Worm (Caenorhabditis elegans) whole organism, young adult: ENCODE measurements around the gene T26H5.9.

Experiments used
- B0019.2 ChIP-seq: fragments of 200-800 bp; sonication (Bioruptor generic); conservative IDR thresholded peaks from 2 replicates; pipeline ENCODE4 v1.3.6; 2022; ENCODE audit warnings: missing genetic modification reagents, missing genetic modification characterization, missing compliant biosample characterization
- F33H1.4 ChIP-seq: fragments of 200-800 bp; sonication (Bioruptor generic); IDR thresholded peaks from 2 replicates; pipeline ENCODE4 v1.3.6; 2022; ENCODE audit warnings: missing genetic modification reagents, missing genetic modification characterization, missing compliant biosample characterization
- F39B2.1 ChIP-seq: fragments of 200-800 bp; sonication (Bioruptor generic); IDR thresholded peaks from 2 replicates; pipeline ENCODE4 v1.3.6; 2022; ENCODE audit warnings: missing genetic modification reagents, missing genetic modification characterization, missing compliant biosample characterization
- Y53G8AR.9 ChIP-seq: fragments of 200-800 bp; sonication (Bioruptor generic); conservative IDR thresholded peaks from 2 replicates; pipeline ENCODE4 v1.3.6; 2022; ENCODE audit warnings: missing genetic modification reagents, missing genetic modification characterization, missing compliant biosample characterization
- Y79H2A.3 ChIP-seq: fragments of 200-800 bp; sonication (Bioruptor generic); conservative IDR thresholded peaks from 2 replicates; pipeline ENCODE4 v1.3.6; 2022; ENCODE audit warnings: missing genetic modification reagents, missing genetic modification characterization, missing compliant biosample characterization
- akir-1 ChIP-seq: fragments of 200-800 bp; sonication (Bioruptor generic); optimal IDR thresholded peaks from 2 replicates; lab custom pipeline; 2018; ENCODE audit warnings: mild to moderate bottlenecking, missing genetic modification characterization, moderate library complexity, missing compliant biosample characterization
- ama-1 ChIP-seq, 3 experiments: fragments of 150-350 bp in 1 of 3; sonication (generic microtip) in 2 of 3; optimal IDR thresholded peaks; 2 replicates each; lab custom pipeline; 2014 to 2018; ENCODE audit warnings: missing biosample characterization in 2 of 3, missing genetic modification characterization in 2 of 3, missing genetic modification reagents in 2 of 3
- aptf-2 ChIP-seq: fragments of 200-800 bp; sonication (Bioruptor generic); conservative IDR thresholded peaks from 2 replicates; pipeline ENCODE4 v1.3.6; 2022; ENCODE audit warnings: missing genetic modification reagents, missing genetic modification characterization, missing compliant biosample characterization
- aptf-3 ChIP-seq: fragments of 200-800 bp; sonication (Bioruptor generic); IDR thresholded peaks from 2 replicates; pipeline ENCODE4 v1.3.6; 2022; ENCODE audit warnings: missing genetic modification characterization, missing compliant biosample characterization
- bed-2 ChIP-seq: fragments of 200-800 bp; sonication (Bioruptor generic); IDR thresholded peaks from 2 replicates; pipeline ENCODE4 v1.3.6; 2022; ENCODE audit warnings: missing genetic modification reagents, missing genetic modification characterization, missing compliant biosample characterization
- cebp-1 ChIP-seq, 2 experiments: fragments of 200-800 bp in 1 of 2; sonication (Bioruptor generic) in 1 of 2; sonication (generic microtip) in 1 of 2; IDR thresholded peaks in 1 of 2; optimal IDR thresholded peaks in 1 of 2; 2 replicates each; pipeline versions ENCODE4 v1.3.6 to Lab custom; 2017 to 2022; ENCODE audit warnings: missing compliant biosample characterization in 2 of 2, missing genetic modification characterization in 2 of 2, mild to moderate bottlenecking in 1 of 2, missing genetic modification reagents in 1 of 2, moderate library complexity in 1 of 2
- ceh-100 ChIP-seq: fragments of 200-800 bp; sonication (Bioruptor generic); IDR thresholded peaks from 2 replicates; pipeline ENCODE4 v1.3.6; 2022; ENCODE audit warnings: missing genetic modification reagents, missing genetic modification characterization, missing compliant biosample characterization
- ceh-27 ChIP-seq: fragments of 200-800 bp; sonication (Bioruptor generic); optimal IDR thresholded peaks from 2 replicates; lab custom pipeline; 2018; ENCODE audit warnings: mild to moderate bottlenecking, missing genetic modification characterization, moderate library complexity, missing compliant biosample characterization
- ceh-40 ChIP-seq: fragments of 200-800 bp; sonication (Bioruptor generic); IDR thresholded peaks from 2 replicates; pipeline ENCODE4 v1.3.6; 2022; ENCODE audit warnings: missing genetic modification characterization, missing compliant biosample characterization
- chd-7 ChIP-seq: sonication (generic microtip); optimal IDR thresholded peaks from 2 replicates; lab custom pipeline; 2016; ENCODE audit warnings: mild to moderate bottlenecking, missing genetic modification characterization, moderate library complexity, missing compliant biosample characterization
- dox-1 ChIP-seq: fragments of 200-800 bp; sonication (Bioruptor generic); IDR thresholded peaks from 2 replicates; pipeline ENCODE4 v1.3.6; 2022; ENCODE audit warnings: missing genetic modification reagents, missing genetic modification characterization, missing compliant biosample characterization
- egl-18 ChIP-seq: fragments of 200-800 bp; sonication (Bioruptor generic); IDR thresholded peaks from 2 replicates; pipeline ENCODE4 v1.3.6; 2022; ENCODE audit warnings: missing genetic modification reagents, missing genetic modification characterization, missing compliant biosample characterization
- ekl-4 ChIP-seq: fragments of 200-800 bp; sonication (Bioruptor generic); IDR thresholded peaks from 2 replicates; pipeline ENCODE4 v1.3.6; 2022; ENCODE audit warnings: missing genetic modification reagents, missing genetic modification characterization, missing compliant biosample characterization
- fkh-3 ChIP-seq: sonication (generic microtip); optimal IDR thresholded peaks from 2 replicates; lab custom pipeline; 2016; ENCODE audit warnings: mild to moderate bottlenecking, missing genetic modification characterization, missing compliant biosample characterization
- hmg-1.2 ChIP-seq: fragments of 200-800 bp; sonication (Bioruptor generic); IDR thresholded peaks from 2 replicates; pipeline ENCODE4 v1.3.6; 2022; ENCODE audit warnings: missing genetic modification reagents, missing genetic modification characterization, missing compliant biosample characterization
- hrde-1 ChIP-seq: sonication (generic microtip); optimal IDR thresholded peaks from 2 replicates; lab custom pipeline; 2016; ENCODE audit warnings: missing genetic modification characterization, mild to moderate bottlenecking, missing compliant biosample characterization, moderate library complexity, missing genotype, missing genetic modification reagents, borderline replicate concordance
- let-526 ChIP-seq: fragments of 200-800 bp; sonication (Bioruptor generic); IDR thresholded peaks from 2 replicates; pipeline ENCODE4 v1.3.6; 2022; ENCODE audit warnings: missing genetic modification reagents, missing genetic modification characterization, missing compliant biosample characterization
- lin-26 ChIP-seq: fragments of 200-800 bp; sonication (Bioruptor generic); IDR thresholded peaks from 2 replicates; pipeline ENCODE4 v1.3.6; 2022; ENCODE audit warnings: missing genetic modification reagents, missing genetic modification characterization, missing compliant biosample characterization
- lin-35 ChIP-seq, 3 experiments: fragments of 150-350 bp in 2 of 3; sonication (generic microtip) in 1 of 3; optimal IDR thresholded peaks; 2 replicates each; lab custom pipeline; 2014 to 2018; ENCODE audit warnings: missing biosample characterization in 3 of 3, missing genetic modification characterization in 3 of 3, missing genetic modification reagents in 3 of 3
- lir-1 ChIP-seq: fragments of 200-800 bp; sonication (Bioruptor generic); conservative IDR thresholded peaks from 2 replicates; pipeline ENCODE4 v1.3.6; 2022; ENCODE audit warnings: missing genetic modification reagents, missing genetic modification characterization, missing compliant biosample characterization
- lsl-1 ChIP-seq: fragments of 200-800 bp; sonication (Bioruptor generic); optimal IDR thresholded peaks from 2 replicates; lab custom pipeline; 2018; ENCODE audit warnings: mild to moderate bottlenecking, missing genetic modification characterization, moderate library complexity, missing compliant biosample characterization
- lsy-27 ChIP-seq: sonication (generic microtip); optimal IDR thresholded peaks from 2 replicates; lab custom pipeline; 2017; ENCODE audit warnings: missing genetic modification characterization, mild to moderate bottlenecking, missing compliant biosample characterization, antibody characterized with exemption, missing genotype, borderline replicate concordance; ENCODE audit not compliant: insufficient read depth
- madf-10 ChIP-seq: sonication (generic microtip); optimal IDR thresholded peaks from 2 replicates; lab custom pipeline; 2016; ENCODE audit warnings: mild to moderate bottlenecking, missing genetic modification characterization, missing compliant biosample characterization
- madf-6 ChIP-seq: fragments of 200-800 bp; sonication (Bioruptor generic); IDR thresholded peaks from 2 replicates; pipeline ENCODE4 v1.3.6; 2022; ENCODE audit warnings: missing genetic modification reagents, missing genetic modification characterization, missing compliant biosample characterization
- mes-4 ChIP-seq: sonication (generic microtip); optimal IDR thresholded peaks from 2 replicates; lab custom pipeline; 2016; ENCODE audit warnings: missing genotype, missing genetic modification characterization, missing compliant biosample characterization
- nfya-1 ChIP-seq: sonication (generic microtip); optimal IDR thresholded peaks from 2 replicates; lab custom pipeline; 2017; ENCODE audit warnings: antibody characterized with exemption, missing compliant biosample characterization, missing genetic modification characterization, borderline replicate concordance; ENCODE audit not compliant: insufficient read depth
- nfya-2 ChIP-seq: fragments of 200-800 bp; sonication (Bioruptor generic); IDR thresholded peaks from 2 replicates; pipeline ENCODE4 v1.3.6; 2022; ENCODE audit warnings: missing genetic modification reagents, missing genetic modification characterization, missing compliant biosample characterization
- nhr-120 ChIP-seq: fragments of 200-800 bp; sonication (Bioruptor generic); IDR thresholded peaks from 2 replicates; pipeline ENCODE4 v1.3.6; 2022; ENCODE audit warnings: missing genetic modification characterization, missing compliant biosample characterization
- nhr-179 ChIP-seq: sonication (generic microtip); optimal IDR thresholded peaks from 2 replicates; lab custom pipeline; 2016; ENCODE audit warnings: mild to moderate bottlenecking, missing genetic modification characterization, missing compliant biosample characterization
- nhr-90 ChIP-seq: sonication (generic microtip); optimal IDR thresholded peaks from 2 replicates; lab custom pipeline; 2016; ENCODE audit warnings: missing genotype, mild to moderate bottlenecking, missing genetic modification characterization, missing compliant biosample characterization
- pha-4 ChIP-seq: fragments of 150-350 bp; sonication (generic microtip); optimal IDR thresholded peaks from 2 replicates; lab custom pipeline; 2014; ENCODE audit warnings: missing biosample characterization, missing genetic modification reagents, missing genetic modification characterization
- rpc-1 ChIP-seq, 2 experiments: fragments of 150-350 bp in 1 of 2; sonication (generic microtip) in 1 of 2; optimal IDR thresholded peaks; 2 replicates each; lab custom pipeline; 2014 to 2018; ENCODE audit warnings: missing biosample characterization in 1 of 2, missing genetic modification characterization in 1 of 2, missing genetic modification reagents in 1 of 2, missing genotype in 1 of 2
- sea-2 ChIP-seq: fragments of 200-800 bp; sonication (Bioruptor generic); IDR thresholded peaks from 2 replicates; pipeline ENCODE4 v1.3.6; 2022; ENCODE audit warnings: missing genetic modification characterization, missing compliant biosample characterization
- tbp1 ChIP-seq: fragments of 200-800 bp; sonication (Bioruptor generic); optimal IDR thresholded peaks from 2 replicates; lab custom pipeline; 2018; ENCODE audit warnings: mild to moderate bottlenecking, missing genetic modification characterization, missing compliant biosample characterization
- unc-130 ChIP-seq: sonication (generic microtip); optimal IDR thresholded peaks from 2 replicates; lab custom pipeline; 2016; ENCODE audit warnings: missing genetic modification reagents, missing genetic modification characterization, missing compliant biosample characterization
- xnd-1 ChIP-seq: sonication (generic microtip); optimal IDR thresholded peaks from 2 replicates; lab custom pipeline; 2016; ENCODE audit warnings: missing genotype, missing genetic modification reagents, missing genetic modification characterization, missing compliant biosample characterization
- zfh-2 ChIP-seq: fragments of 200-800 bp; sonication (Bioruptor generic); conservative IDR thresholded peaks from 2 replicates; pipeline ENCODE4 v1.3.6; 2022; ENCODE audit warnings: missing genetic modification reagents, missing genetic modification characterization, missing compliant biosample characterization
- zim-3 ChIP-seq: sonication (generic microtip); optimal IDR thresholded peaks from 2 replicates; lab custom pipeline; 2017; ENCODE audit warnings: mild to moderate bottlenecking, missing genetic modification characterization, moderate library complexity, missing compliant biosample characterization
- ztf-28 ChIP-seq: fragments of 200-800 bp; sonication (Bioruptor generic); IDR thresholded peaks from 2 replicates; pipeline ENCODE4 v1.3.6; 2022; ENCODE audit warnings: missing genetic modification reagents, missing genetic modification characterization, missing compliant biosample characterization

The T26H5.9 gene

DNA sequence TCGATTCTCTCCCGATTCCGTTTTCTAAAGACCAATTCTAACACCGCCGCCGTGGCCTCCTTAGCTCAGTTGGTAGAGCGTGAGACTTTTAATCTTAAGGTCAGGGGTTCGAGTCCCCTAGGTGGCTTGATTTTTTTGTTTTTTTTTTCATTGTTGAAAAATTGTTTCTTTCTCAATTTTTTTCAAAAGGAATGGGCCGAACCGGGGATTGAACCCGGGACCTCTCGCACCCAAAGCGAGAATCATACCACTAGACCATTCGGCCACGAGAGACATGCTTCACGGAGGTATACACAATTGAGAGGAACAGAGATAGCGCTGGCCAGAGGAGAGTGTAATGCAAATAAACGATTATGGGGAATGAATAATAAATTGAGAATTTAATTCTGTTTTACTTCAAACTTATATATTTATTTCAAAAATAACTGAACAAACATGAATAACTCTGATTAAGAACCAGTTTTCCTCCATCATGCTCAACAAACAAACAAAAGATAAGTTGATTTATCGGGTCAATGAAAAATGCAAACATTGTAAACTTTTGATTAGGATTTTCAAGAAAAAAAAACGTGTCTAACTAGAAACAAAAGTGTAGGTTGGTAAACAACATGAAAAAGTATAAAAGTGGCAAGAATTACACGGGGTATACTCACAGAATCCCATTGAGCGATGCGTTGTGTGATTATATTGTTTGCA is 20.5 kb downstream of the T26H5.9 start, which contains the start of gene pqn-71 (continued):
- TF ChIP-seq aptf-3 (GFP tag; lab: Robert Waterston, UW) (peak; percentile 95), fkh-3 (tag; lab: Kevin White, UChicago) (peak; percentile 84), nfya-1 (no peak), lir-1 (GFP tag; lab: Robert Waterston, UW) (0 out of 2 replicates have a peak, but pooled peaks have one; percentile 22), nhr-120 (peak; percentile 88; the same call in 1 of the 2 replicates), madf-10 (peak; percentile 92), chd-7 (peak; percentile 90), zfh-2 (GFP tag; lab: Robert Waterston, UW) (peak; percentile 80; the same call in 1 of the 2 replicates), Y79H2A.3 (GFP tag; lab: Robert Waterston, UW) (0 out of 2 replicates have a peak, but pooled peaks have one; percentile 52), F33H1.4 (GFP tag; lab: Robert Waterston, UW) (peak; percentile 62), lsl-1 (GFP tag; lab: Kevin White, UChicago) (peak; percentile 73), ceh-27 (GFP tag; lab: Kevin White, UChicago) (peak; percentile 75), hrde-1 (tag; lab: Kevin White, UChicago) (peak; percentile 93), rpc-1 (optimal IDR thresholded peaks at IDR 0.05; lab: Kevin White, UChicago) (peak; percentile 99), rpc-1 (tag; optimal IDR thresholded peaks at IDR 0.05; lab: Kevin White, UChicago) (peak; percentile 98), nhr-179 (tag; lab: Kevin White, UChicago) (peak; percentile 31), sea-2 (GFP tag; lab: Robert Waterston, UW) (peak; percentile 71; the same call in 1 of the 2 replicates), aptf-2 (GFP tag; lab: Robert Waterston, UW) (peak; percentile 60; the same call in 1 of the 2 replicates), dox-1 (GFP tag; lab: Robert Waterston, UW) (peak; percentile 95), hmg-1.2 (GFP tag; lab: Robert Waterston, UW) (peak; percentile 40), bed-2 (GFP tag; lab: Robert Waterston, UW) (0 out of 2 replicates have a peak, but pooled peaks have one; percentile 54), tbp1 (GFP tag; lab: Kevin White, UChicago) (peak; percentile 99), xnd-1 (tag; lab: Kevin White, UChicago) (peak; percentile 46), ekl-4 (GFP tag; lab: Robert Waterston, UW) (peak; percentile 89), nfya-2 (no peak), cebp-1 (GFP tag; IDR thresholded peaks at IDR 0.05; lab: Robert Waterston, UW) (no peak), cebp-1 (tag; optimal IDR thresholded peaks at IDR 0.05; lab: Kevin White, UChicago) (peak; percentile 86), egl-18 (GFP tag; lab: Robert Waterston, UW) (0 out of 2 replicates have a peak, but pooled peaks have one; percentile 81), lsy-27 (tag; lab: Kevin White, UChicago) (peak; percentile 91), unc-130 (GFP tag; lab: Kevin White, UChicago) (peak; percentile 74), akir-1 (peak; percentile 0), zim-3 (tag; lab: Kevin White, UChicago) (peak; percentile 87), nhr-90 (tag; lab: Kevin White, UChicago) (peak; percentile 98), B0019.2 (GFP tag; lab: Robert Waterston, UW) (peak; percentile 41; the same call in 1 of the 2 replicates), madf-6 (GFP tag; lab: Robert Waterston, UW) (peak; percentile 77), ceh-100 (GFP tag; lab: Robert Waterston, UW) (peak; percentile 83), lin-26 (peak; percentile 98), pha-4 (tag; lab: Kevin White, UChicago) (peak; percentile 6), ztf-28 (GFP tag; lab: Robert Waterston, UW) (peak; percentile 80), F39B2.1 (GFP tag; lab: Robert Waterston, UW) (0 out of 2 replicates have a peak, but pooled peaks have one; percentile 70), Y53G8AR.9 (GFP tag; lab: Robert Waterston, UW) (peak; percentile 83), ceh-40 (GFP tag; lab: Robert Waterston, UW) (peak; percentile 88; the same call in 1 of the 2 replicates), ama-1 (optimal IDR thresholded peaks at IDR 0.05; lab: Kevin White, UChicago) (no peak), ama-1 (GFP tag; optimal IDR thresholded peaks at IDR 0.05; lab: Kevin White, UChicago) (peak; percentile 89 to 90), let-526 (peak; percentile 89), mes-4 (peak; percentile 71), lin-35 (GFP tag; optimal IDR thresholded peaks at IDR 0.05; lab: Kevin White, UChicago) (peak in 1 of 3 experiments; percentile 91)
